Fruit fly (Drosophila melanogaster) ovary, adult (tissue): ENCODE measurements around the gene CG15601.
A peak's percentile ranks its signal among the peaks of the same experiment; 100 is the strongest.

Experiments used
- CG17801 ChIP-seq: fragments of 200-800 bp; optimal IDR thresholded peaks from 2 replicates; lab custom pipeline; 2019; ENCODE audit warnings: missing biosample characterization, mild to moderate bottlenecking, missing genetic modification characterization, moderate library complexity; ENCODE audit not compliant: partially characterized antibody

CG15601 gene

dm6 chrX:15709984-15710750 is at the start of gene CG15601, which contains the start of gene CG9281:
Gene CG15601 (plus strand): TSS chrX:15710647.
Gene CG9281 (minus strand): TSS chrX:15710539.
- peak; percentile 63 for TF ChIP-seq CG17801 (GFP tag; lab: Kevin White, UChicago)

- TF ChIP-seq CG17801 (GFP tag; lab: Kevin White, UChicago), result no peak
Measured at dm6 chrX:15662285-15662684, 48.2 kb upstream of the CG15601 start, which contains the start of gene CG8119. Gene CG8119 (plus strand): TSS chrX:15662585.

dm6 chrX:15671026-15671563 is 39.4 kb upstream of the CG15601 start, which contains the start of gene CG15646:
Gene CG15646 (minus strand): TSS chrX:15671029.
- no peak for TF ChIP-seq CG17801 (GFP tag; lab: Kevin White, UChicago)

dm6 chrX:15674337-15674736 is 36.1 kb upstream of the CG15601 start:
- no peak for TF ChIP-seq CG17801 (GFP tag; lab: Kevin White, UChicago)

- TF ChIP-seq CG17801 (GFP tag; lab: Kevin White, UChicago), result no peak
Measured at dm6 chrX:15675294-15675693, 35.2 kb upstream of the CG15601 start, which contains the start of gene CG12708. Gene CG12708 (plus strand): TSS chrX:15675476.

dm6 chrX:15684419-15684818 is 26.0 kb upstream of the CG15601 start:
- TF ChIP-seq CG17801 (GFP tag; lab: Kevin White, UChicago), result no peak

dm6 chrX:15688757-15689156 is 21.7 kb upstream of the CG15601 start, which contains the start of gene CG15599:
Gene CG15599 (minus strand): TSS chrX:15688857.
- no peak for TF ChIP-seq CG17801 (GFP tag; lab: Kevin White, UChicago)

dm6 chrX:15696854-15697540 is 13.4 kb upstream of the CG15601 start, which contains the start of gene CG8128:
Gene CG8128 (plus strand): TSS chrX:15697494.
- TF ChIP-seq CG17801 (GFP tag; lab: Kevin White, UChicago), result peak; percentile 8

dm6 chrX:15697581-15698208 is 12.8 kb upstream of the CG15601 start:
- peak; percentile 86 for TF ChIP-seq CG17801 (GFP tag; lab: Kevin White, UChicago)

- TF ChIP-seq CG17801 (GFP tag; lab: Kevin White, UChicago), result peak; percentile 47
Measured at dm6 chrX:15701047-15701446, 9.4 kb upstream of the CG15601 start, which contains the start of gene CG9240. Gene CG9240 (minus strand): TSS chrX:15701259.

dm6 chrX:15703720-15704206 is 6.7 kb upstream of the CG15601 start, which contains the start of the genes Pis and Hap40:
Gene Pis (minus strand): TSS chrX:15703770.
Gene Hap40 (plus strand): TSS chrX:15704125.
- no peak for TF ChIP-seq CG17801 (GFP tag; lab: Kevin White, UChicago)

dm6 chrX:15709624-15709983 is 843 bp upstream of the CG15601 start:
- TF ChIP-seq CG17801 (GFP tag; lab: Kevin White, UChicago), result no peak

dm6 chrX:15710751-15711179 is 318 bp downstream of the CG15601 start:
- no peak for TF ChIP-seq CG17801 (GFP tag; lab: Kevin White, UChicago)

- peak; percentile 59 for TF ChIP-seq CG17801 (GFP tag; lab: Kevin White, UChicago)
Measured at dm6 chrX:15712409-15712808, 2.0 kb downstream of the CG15601 start, which contains the start of gene HUWE1. Gene HUWE1 (plus strand): TSS chrX:15712628.
